Worm (Caenorhabditis elegans) whole organism, L3 larva: ENCODE measurements around the gene F53A3.7.

Source experiments
- eor-1 ChIP-seq, 2 experiments: fragments of 150-350 bp; optimal IDR thresholded peaks; 2 replicates each; lab custom pipeline; 2014 to 2018; ENCODE audit warnings: missing biosample characterization in 2 of 2, missing genetic modification characterization in 2 of 2
- fkh-10 ChIP-seq: sonication (generic microtip); optimal IDR thresholded peaks from 2 replicates; lab custom pipeline; 2017; ENCODE audit warnings: missing biosample characterization, missing genetic modification reagents, missing genetic modification characterization
- pha-4 ChIP-seq: fragments of 150-350 bp; optimal IDR thresholded peaks from 2 replicates; lab custom pipeline; 2014; ENCODE audit warnings: missing biosample characterization, missing genetic modification reagents, missing genetic modification characterization
- unc-62 ChIP-seq: fragments of 150-350 bp; sonication (generic microtip); optimal IDR thresholded peaks from 4 replicates; lab custom pipeline; 2014; ENCODE audit warnings: missing biosample characterization, missing genetic modification reagents, missing genetic modification characterization
- zag-1 ChIP-seq: fragments of 150-350 bp; optimal IDR thresholded peaks from 2 replicates; lab custom pipeline; 2014; ENCODE audit warnings: missing biosample characterization, missing genetic modification characterization

DNA sequence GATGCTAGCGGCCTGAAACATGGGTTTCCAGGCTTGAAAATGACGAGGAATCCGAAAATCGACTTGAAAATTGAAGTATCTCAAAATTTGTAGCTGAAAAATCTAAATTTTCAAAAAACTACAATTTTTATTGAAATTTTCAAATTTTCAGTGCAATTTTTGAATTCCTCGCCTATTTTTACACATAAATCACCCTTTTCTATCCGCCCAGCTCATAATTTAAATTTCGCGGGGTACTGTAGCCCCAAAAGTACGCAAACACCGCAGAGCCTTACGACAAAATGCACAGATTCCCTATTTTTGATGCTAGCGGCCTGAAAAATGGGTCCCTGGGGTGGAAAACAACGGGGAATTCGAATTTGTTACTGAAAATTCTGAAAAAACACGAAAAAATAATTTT is 19.8 kb upstream of the F53A3.7 start:
- no peak for TF ChIP-seq eor-1 (tag; optimal IDR thresholded peaks at IDR 0.05; lab: Kevin White, UChicago)
- no peak for TF ChIP-seq unc-62 (GFP tag; lab: Kevin White, UChicago)
- TF ChIP-seq zag-1 (tag; lab: Kevin White, UChicago), result no peak
- no peak for TF ChIP-seq fkh-10 (GFP tag; lab: Kevin White, UChicago)
- TF ChIP-seq pha-4 (tag; lab: Kevin White, UChicago), result no peak
